Worm (Caenorhabditis elegans) whole organism, L4 larva: ENCODE data around the gene R08C7.5.
A peak's percentile ranks its signal among the peaks of the same experiment; 100 is the strongest.

ENCODE experiments used
- F26F4.8 ChIP-seq: fragments of 200-800 bp; sonication (Bioruptor generic); conservative IDR thresholded peaks from 2 replicates; pipeline ENCODE4 v1.3.6; 2022; ENCODE audit warnings: missing genetic modification characterization, missing compliant biosample characterization
- F37D6.2 ChIP-seq: sonication (generic microtip); optimal IDR thresholded peaks from 2 replicates; lab custom pipeline; 2016; ENCODE audit warnings: mild to moderate bottlenecking, missing genetic modification characterization, missing compliant biosample characterization
- F44E2.7 ChIP-seq: fragments of 200-800 bp; sonication (Bioruptor generic); IDR thresholded peaks from 2 replicates; pipeline ENCODE4 v2.1.2; 2022; ENCODE audit warnings: missing genetic modification characterization, missing compliant biosample characterization
- F49E8.2 ChIP-seq: sonication (generic microtip); optimal IDR thresholded peaks from 2 replicates; lab custom pipeline; 2016; ENCODE audit warnings: missing compliant biosample characterization, mild to moderate bottlenecking, missing genetic modification characterization, borderline replicate concordance
- Y105C5A.15 ChIP-seq: fragments of 200-800 bp; sonication (Bioruptor generic); IDR thresholded peaks from 2 replicates; pipeline ENCODE4 v1.3.6; 2022; ENCODE audit warnings: missing genetic modification characterization, missing compliant biosample characterization
- Y48G9A.11 ChIP-seq: fragments of 200-800 bp; sonication (Bioruptor generic); IDR thresholded peaks from 2 replicates; pipeline ENCODE4 v1.3.6; 2022; ENCODE audit warnings: missing genetic modification reagents, missing genetic modification characterization, missing compliant biosample characterization
- ama-1 ChIP-seq: fragments of 150-350 bp; optimal IDR thresholded peaks from 2 replicates; lab custom pipeline; 2014; ENCODE audit warnings: inconsistent platforms, mixed read lengths
- attf-4 ChIP-seq: sonication (generic microtip); optimal IDR thresholded peaks from 3 replicates; lab custom pipeline; 2017; ENCODE audit warnings: missing biosample characterization, missing genetic modification characterization
- ceh-28 ChIP-seq: fragments of 150-350 bp; optimal IDR thresholded peaks from 2 replicates; lab custom pipeline; 2014; ENCODE audit warnings: missing biosample characterization, missing genetic modification reagents, missing genetic modification characterization
- ceh-32 ChIP-seq: sonication (generic microtip); optimal IDR thresholded peaks from 2 replicates; lab custom pipeline; 2016; ENCODE audit warnings: mild to moderate bottlenecking, missing genetic modification characterization, missing compliant biosample characterization; ENCODE audit not compliant: poor library complexity
- ceh-44 ChIP-seq: fragments of 200-800 bp; sonication (Bioruptor generic); IDR thresholded peaks from 2 replicates; pipeline ENCODE4 v1.3.6; 2022; ENCODE audit warnings: missing genetic modification reagents, missing genetic modification characterization, missing compliant biosample characterization
- ctbp-1 ChIP-seq: fragments of 200-800 bp; sonication (Bioruptor generic); IDR thresholded peaks from 2 replicates; pipeline ENCODE4 v1.3.6; 2022; ENCODE audit warnings: missing genetic modification reagents, missing genetic modification characterization, missing compliant biosample characterization
- daf-19 ChIP-seq: fragments of 200-800 bp; sonication (Bioruptor generic); conservative IDR thresholded peaks from 2 replicates; pipeline ENCODE4 v1.3.6; 2022; ENCODE audit warnings: missing genetic modification characterization, missing compliant biosample characterization
- daf-8 ChIP-seq: fragments of 200-800 bp; sonication (Bioruptor generic); IDR thresholded peaks from 2 replicates; pipeline ENCODE4 v1.3.6; 2022; ENCODE audit warnings: missing genetic modification characterization, missing compliant biosample characterization
- dve-1 ChIP-seq: sonication (generic microtip); optimal IDR thresholded peaks from 2 replicates; lab custom pipeline; 2017; ENCODE audit warnings: antibody characterized with exemption, mild to moderate bottlenecking, missing genetic modification characterization, missing compliant biosample characterization; ENCODE audit not compliant: insufficient read depth
- egl-43 ChIP-seq: fragments of 200-800 bp; sonication (Bioruptor generic); IDR thresholded peaks from 2 replicates; pipeline ENCODE4 v1.3.6; 2022; ENCODE audit warnings: missing genetic modification reagents, missing genetic modification characterization, missing compliant biosample characterization
- fos-1 ChIP-seq: fragments of 150-350 bp; optimal IDR thresholded peaks from 2 replicates; lab custom pipeline; 2014; ENCODE audit warnings: missing biosample characterization, missing genetic modification characterization
- gei-8 ChIP-seq: fragments of 200-800 bp; sonication (Bioruptor generic); optimal IDR thresholded peaks from 2 replicates; lab custom pipeline; 2018; ENCODE audit warnings: mild to moderate bottlenecking, missing genetic modification characterization, missing compliant biosample characterization
- jun-1 ChIP-seq: fragments of 150-350 bp; optimal IDR thresholded peaks from 2 replicates; lab custom pipeline; 2014; ENCODE audit warnings: missing biosample characterization, missing genetic modification reagents, missing genetic modification characterization
- lin-38 ChIP-seq: fragments of 200-800 bp; sonication (Bioruptor generic); IDR thresholded peaks from 2 replicates; pipeline ENCODE4 v1.3.6; 2022; ENCODE audit warnings: missing genetic modification reagents, missing genetic modification characterization, missing compliant biosample characterization
- lin-39 ChIP-seq: fragments of 150-350 bp; optimal IDR thresholded peaks from 2 replicates; lab custom pipeline; 2014; ENCODE audit warnings: missing biosample characterization, missing genetic modification reagents, missing genetic modification characterization
- mep-1 ChIP-seq: fragments of 150-350 bp; sonication (generic microtip); optimal IDR thresholded peaks from 3 replicates; lab custom pipeline; 2014; ENCODE audit warnings: missing biosample characterization, missing genetic modification characterization
- mes-2 ChIP-seq: sonication (generic microtip); optimal IDR thresholded peaks from 2 replicates; lab custom pipeline; 2016; ENCODE audit warnings: missing genotype, mild to moderate bottlenecking, missing genetic modification characterization, missing compliant biosample characterization; ENCODE audit not compliant: poor library complexity, severe bottlenecking
- mxl-3 ChIP-seq: fragments of 200-800 bp; sonication (Bioruptor generic); optimal IDR thresholded peaks from 2 replicates; lab custom pipeline; 2018; ENCODE audit warnings: mild to moderate bottlenecking, missing genetic modification characterization, missing compliant biosample characterization
- nhr-102 ChIP-seq: sonication (generic microtip); optimal IDR thresholded peaks from 2 replicates; lab custom pipeline; 2016; ENCODE audit warnings: mild to moderate bottlenecking, missing genetic modification characterization, moderate library complexity, missing compliant biosample characterization
- nhr-25 ChIP-seq: sonication (generic microtip); optimal IDR thresholded peaks from 2 replicates; lab custom pipeline; 2017; ENCODE audit warnings: missing genetic modification characterization, mild to moderate bottlenecking, missing compliant biosample characterization, antibody characterized with exemption, moderate library complexity, borderline replicate concordance; ENCODE audit not compliant: insufficient read depth
- nhr-28 ChIP-seq: fragments of 150-350 bp; optimal IDR thresholded peaks from 2 replicates; lab custom pipeline; 2014; ENCODE audit warnings: missing biosample characterization, missing genetic modification characterization
- nhr-42 ChIP-seq: fragments of 200-800 bp; sonication (Bioruptor generic); IDR thresholded peaks from 2 replicates; pipeline ENCODE4 v1.3.6; 2022; ENCODE audit warnings: missing genetic modification characterization, missing compliant biosample characterization
- nhr-48 ChIP-seq: sonication (generic microtip); optimal IDR thresholded peaks from 2 replicates; lab custom pipeline; 2016; ENCODE audit warnings: mild to moderate bottlenecking, missing genetic modification characterization, missing compliant biosample characterization
- pqm-1 ChIP-seq: sonication (generic microtip); optimal IDR thresholded peaks from 2 replicates; lab custom pipeline; 2017; ENCODE audit warnings: missing biosample characterization, missing genetic modification characterization
- rbr-2 ChIP-seq: sonication (generic microtip); optimal IDR thresholded peaks from 2 replicates; lab custom pipeline; 2016; ENCODE audit warnings: missing genotype, missing genetic modification characterization, missing compliant biosample characterization
- skn-1 ChIP-seq: fragments of 150-350 bp; optimal IDR thresholded peaks from 2 replicates; lab custom pipeline; 2014; ENCODE audit warnings: missing biosample characterization, missing genetic modification characterization
- snpc-1.2 ChIP-seq: fragments of 200-800 bp; sonication (Bioruptor generic); IDR thresholded peaks from 2 replicates; pipeline ENCODE4 v1.3.6; 2022; ENCODE audit warnings: missing genetic modification reagents, missing genetic modification characterization, missing compliant biosample characterization
- spr-1 ChIP-seq: sonication (generic microtip); optimal IDR thresholded peaks from 2 replicates; lab custom pipeline; 2016; ENCODE audit warnings: mild to moderate bottlenecking, missing genetic modification characterization, missing compliant biosample characterization
- spr-3 ChIP-seq: fragments of 200-800 bp; sonication (Bioruptor generic); optimal IDR thresholded peaks from 2 replicates; lab custom pipeline; 2018; ENCODE audit warnings: mild to moderate bottlenecking, missing genetic modification characterization, missing compliant biosample characterization
- unc-130 ChIP-seq: sonication (generic microtip); optimal IDR thresholded peaks from 2 replicates; lab custom pipeline; 2016; ENCODE audit warnings: missing genetic modification reagents, missing genetic modification characterization, missing compliant biosample characterization
- vab-7 ChIP-seq: fragments of 200-800 bp; sonication (Bioruptor generic); IDR thresholded peaks from 2 replicates; pipeline ENCODE4 v1.3.6; 2022; ENCODE audit warnings: missing genetic modification reagents, missing genetic modification characterization, missing compliant biosample characterization
- zag-1 ChIP-seq: fragments of 150-350 bp; optimal IDR thresholded peaks from 2 replicates; lab custom pipeline; 2014; ENCODE audit warnings: missing biosample characterization, missing genetic modification characterization
- zip-11 ChIP-seq: fragments of 200-800 bp; sonication (Bioruptor generic); IDR thresholded peaks from 2 replicates; pipeline ENCODE4 v1.3.6; 2022; ENCODE audit warnings: missing genetic modification characterization, missing compliant biosample characterization
- zip-2 ChIP-seq: fragments of 150-350 bp; optimal IDR thresholded peaks from 2 replicates; lab custom pipeline; 2014; ENCODE audit warnings: missing biosample characterization, missing genetic modification characterization
- ztf-11 ChIP-seq: fragments of 150-350 bp; optimal IDR thresholded peaks from 2 replicates; lab custom pipeline; 2014; ENCODE audit warnings: missing biosample characterization, missing genetic modification characterization

Gene R08C7.5

DNA sequence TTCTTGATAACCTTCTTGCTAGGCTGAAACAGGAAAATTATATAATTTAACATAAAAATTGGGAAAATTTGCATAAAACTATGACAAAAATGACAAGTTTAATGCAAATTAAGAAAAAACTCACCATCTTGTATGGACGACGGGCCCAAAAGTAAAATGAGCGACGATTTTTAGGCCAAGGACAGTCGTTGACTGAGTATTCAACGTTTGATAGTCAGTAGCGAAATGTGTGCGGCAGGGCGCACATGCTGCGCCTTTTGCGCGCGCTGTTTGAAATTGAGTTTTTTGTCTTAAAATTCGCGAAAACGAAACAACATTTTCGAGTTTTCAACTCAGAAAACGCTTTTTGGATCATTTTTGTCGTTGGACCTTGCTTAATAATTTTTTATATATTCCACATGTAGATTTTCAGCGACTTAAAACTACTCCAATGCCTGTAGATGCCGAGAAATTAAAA lies 39.6 kb upstream of the R08C7.5 start, which contains the start of the genes rpl-7A and set-21 (continued):
- TF ChIP-seq dve-1 (tag; lab: Kevin White, UChicago) = peak; percentile 92
- TF ChIP-seq daf-8 = no peak
- TF ChIP-seq spr-3 (GFP tag; lab: Kevin White, UChicago) = peak; percentile 88
- TF ChIP-seq ama-1 (lab: Kevin White, UChicago) = no peak
- no peak for TF ChIP-seq skn-1 (tag; lab: Kevin White, UChicago)
- peak; percentile 97 for TF ChIP-seq nhr-102
- TF ChIP-seq ceh-32 (tag; lab: Kevin White, UChicago) = peak; percentile 10
- TF ChIP-seq Y48G9A.11 (GFP tag; lab: Robert Waterston, UW) = peak; percentile 90
- 0 out of 2 replicates have a peak, but pooled peaks have one; percentile 77 for TF ChIP-seq F44E2.7 (GFP tag; lab: Robert Waterston, UW)
- no peak for TF ChIP-seq F26F4.8 (GFP tag; lab: Robert Waterston, UW)
- TF ChIP-seq vab-7 (GFP tag; lab: Robert Waterston, UW) = peak; percentile 93
- TF ChIP-seq lin-39 = no peak
- TF ChIP-seq mxl-3 (GFP tag; lab: Kevin White, UChicago) = peak; percentile 90
- peak; percentile 69 for TF ChIP-seq ceh-44 (GFP tag; lab: Robert Waterston, UW)
- TF ChIP-seq nhr-42 (GFP tag; lab: Robert Waterston, UW) = peak; percentile 97
- peak; percentile 40 for TF ChIP-seq fos-1 (tag; lab: Kevin White, UChicago)
- peak; percentile 91 for TF ChIP-seq nhr-28 (tag; lab: Kevin White, UChicago)
- TF ChIP-seq egl-43 (GFP tag; lab: Robert Waterston, UW) = peak; percentile 96
- TF ChIP-seq rbr-2 (tag; lab: Kevin White, UChicago) = peak; percentile 98
- TF ChIP-seq gei-8 (GFP tag; lab: Kevin White, UChicago) = no peak
- peak; percentile 70 for TF ChIP-seq jun-1 (tag; lab: Kevin White, UChicago)
- peak; percentile 45 for TF ChIP-seq pqm-1 (tag; lab: Kevin White, UChicago)
- TF ChIP-seq spr-1 (tag; lab: Kevin White, UChicago) = peak; percentile 92
- peak; percentile 95 for TF ChIP-seq ctbp-1 (GFP tag; lab: Robert Waterston, UW)
- TF ChIP-seq nhr-25 (tag; lab: Kevin White, UChicago) = peak; percentile 93
- peak; percentile 43 for TF ChIP-seq zip-2 (tag; lab: Kevin White, UChicago)
- no peak for TF ChIP-seq zag-1 (tag; lab: Kevin White, UChicago)
- peak; percentile 84 for TF ChIP-seq nhr-48 (tag; lab: Kevin White, UChicago)
- peak; percentile 95 for TF ChIP-seq daf-19 (GFP tag; lab: Robert Waterston, UW)
- TF ChIP-seq mes-2 = peak; percentile 97
- TF ChIP-seq ztf-11 (tag; lab: Kevin White, UChicago) = no peak
- TF ChIP-seq unc-130 = peak; percentile 76

DNA sequence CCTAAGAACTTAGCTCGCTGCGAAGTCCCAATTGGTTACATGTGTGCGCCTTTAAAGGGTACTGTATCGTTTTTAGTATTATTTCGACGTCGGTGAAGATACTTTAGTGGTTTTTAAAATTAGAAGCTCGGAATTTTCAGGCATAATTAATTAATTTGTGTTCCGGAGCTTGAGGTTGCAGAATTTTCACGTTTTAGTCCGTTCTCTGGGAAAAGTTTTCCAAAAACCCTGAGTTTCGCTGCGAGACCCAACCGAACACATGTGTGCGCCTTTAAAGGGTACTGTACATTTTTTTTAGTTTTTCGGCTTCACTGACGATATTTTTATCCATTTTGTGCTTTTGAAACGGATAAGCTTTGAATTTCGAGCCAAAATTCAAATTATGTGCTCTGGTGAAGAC lies 36.5 kb upstream of the R08C7.5 start:
- TF ChIP-seq F37D6.2 (tag; lab: Kevin White, UChicago) (no peak), mep-1 (no peak), daf-8 (no peak), lin-38 (GFP tag; lab: Robert Waterston, UW) (peak; percentile 73), Y48G9A.11 (GFP tag; lab: Robert Waterston, UW) (peak; percentile 53; the same call in 1 of the 2 replicates), nhr-48 (tag; lab: Kevin White, UChicago) (no peak), Y105C5A.15 (GFP tag; lab: Robert Waterston, UW) (no peak), zip-11 (no peak), snpc-1.2 (peak; percentile 66; the same call in 1 of the 2 replicates), nhr-25 (tag; lab: Kevin White, UChicago) (no peak), ceh-28 (no peak), F49E8.2 (tag; lab: Kevin White, UChicago) (peak; percentile 74), unc-130 (peak; percentile 22), attf-4 (tag; lab: Kevin White, UChicago) (no peak)
